Fruit fly (Drosophila melanogaster): Measurements from ENCODE around the gene hop.

hop gene

DNA sequence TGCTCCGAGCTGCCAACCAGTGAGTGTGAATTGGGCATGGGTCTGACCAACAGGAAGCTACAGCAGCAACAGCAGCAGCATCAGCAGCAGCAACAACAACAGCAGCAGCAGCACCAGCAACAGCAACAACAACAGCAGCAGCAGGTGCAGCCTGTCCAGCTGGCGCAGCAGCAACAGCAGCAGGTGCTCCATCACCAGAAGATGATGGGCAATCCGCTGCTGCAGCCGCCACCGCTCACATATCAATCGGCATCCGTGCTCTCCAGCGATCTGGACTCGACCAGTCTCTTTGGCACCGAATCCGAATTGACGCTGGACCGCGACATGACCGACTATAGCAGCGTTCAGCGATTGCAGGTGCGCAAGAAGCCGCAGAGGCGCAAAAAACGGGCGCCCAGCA lies 11.2 kb downstream of the hop start:
- TF ChIP-seq Hr39 (GFP tag; optimal IDR thresholded peaks at IDR 0.05) (no peak), CG8632 (GFP tag; optimal IDR thresholded peaks at IDR 0.05) (no peak), CG3032 (tag; optimal IDR thresholded peaks at IDR 0.05) (no peak), acj6 (GFP tag; optimal IDR thresholded peaks at IDR 0.05) (no peak), Hr4 (GFP tag; optimal IDR thresholded peaks at IDR 0.05) (no peak), Lpt (GFP tag; optimal IDR thresholded peaks at IDR 0.05) (no peak), Ets21C (GFP tag; optimal IDR thresholded peaks at IDR 0.05) (no peak), Smox (GFP tag; optimal IDR thresholded peaks at IDR 0.05) (no peak), ss (GFP tag; optimal IDR thresholded peaks at IDR 0.05) (no peak), CG7368 (GFP tag; optimal IDR thresholded peaks at IDR 0.05) (no peak), CG8319 (GFP tag; optimal IDR thresholded peaks at IDR 0.05) (no peak), CG16779 (tag; optimal IDR thresholded peaks at IDR 0.05) (no peak), pdm3 (GFP tag; optimal IDR thresholded peaks at IDR 0.05) (no peak), Hr38 (GFP tag; optimal IDR thresholded peaks at IDR 0.05) (no peak), CG9139 (GFP tag; optimal IDR thresholded peaks at IDR 0.05) (no peak), Met (GFP tag; optimal IDR thresholded peaks at IDR 0.05) (no peak)

DNA sequence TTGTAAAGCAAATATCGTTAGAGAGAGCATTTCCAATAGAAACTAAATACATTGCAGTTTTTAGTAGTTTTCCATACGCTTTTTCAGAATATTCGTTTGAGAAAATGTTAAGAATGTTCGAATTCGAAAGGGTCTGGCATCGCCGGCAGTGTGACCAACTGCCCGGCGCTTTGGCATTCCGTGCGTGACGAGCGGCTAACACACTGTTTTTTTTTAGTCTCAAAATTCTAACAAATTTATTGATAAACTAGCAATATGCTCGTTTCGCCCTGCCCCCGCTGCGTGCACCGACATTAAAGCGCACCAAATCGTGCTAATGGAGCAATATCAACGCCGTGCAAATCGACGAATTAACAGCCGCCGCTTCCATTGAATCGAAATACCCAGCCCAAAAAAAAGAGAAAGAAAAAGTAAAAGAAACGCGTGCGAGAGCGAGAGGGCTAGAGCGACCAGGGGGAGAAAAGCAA lies 12.2 kb downstream of the hop start, which contains the start of gene dsh:
TSS of gene dsh (plus strand) at position 174 of the 467 bp plus-strand sequence.
- TF ChIP-seq CG6808 (GFP tag; optimal IDR thresholded peaks at IDR 0.05) (peak; percentile 26), ss (GFP tag; optimal IDR thresholded peaks at IDR 0.05) (peak; percentile 31 to 59), CG1621 (tag; optimal IDR thresholded peaks at IDR 0.05) (no peak), CG15336 (GFP tag; IDR thresholded peaks at IDR 0.05) (no peak), Eip78C (GFP tag) (peak; percentile 58), svp (GFP tag) (peak; percentile 72), CG7368 (GFP tag; optimal IDR thresholded peaks at IDR 0.05) (no peak)

DNA sequence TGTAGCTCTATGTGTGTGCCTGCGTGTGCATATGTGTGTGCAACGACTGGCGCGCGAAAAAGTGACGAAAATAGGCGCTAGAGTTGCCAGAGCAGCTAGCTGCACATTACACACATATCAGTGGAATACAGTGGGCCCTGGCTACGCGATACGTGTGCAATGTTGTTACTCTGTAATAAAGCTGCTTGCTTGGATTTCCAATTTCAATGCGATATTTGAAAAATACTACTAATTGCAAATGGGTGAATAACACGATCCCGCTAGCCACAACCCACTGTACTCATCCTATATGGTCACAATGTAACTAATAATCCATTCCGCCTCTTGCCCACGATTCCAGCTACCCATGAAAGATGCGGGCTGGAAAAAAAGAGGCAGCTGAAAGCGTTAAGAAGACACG lies 16.5 kb downstream of the hop start:
- TF ChIP-seq Blimp-1 (GFP tag; optimal IDR thresholded peaks at IDR 0.05) (peak; percentile 70), CG8119 (GFP tag; IDR thresholded peaks at IDR 0.05) (peak; percentile 96), Hr38 (GFP tag; optimal IDR thresholded peaks at IDR 0.05) (peak; percentile 92), cyc (GFP tag; optimal IDR thresholded peaks at IDR 0.05) (peak; percentile 96), OdsH (GFP tag; optimal IDR thresholded peaks at IDR 0.05) (peak; percentile 95), fkh (GFP tag; optimal IDR thresholded peaks at IDR 0.05) (no peak), CG11902 (GFP tag; optimal IDR thresholded peaks at IDR 0.05) (peak; percentile 93), dac (GFP tag; optimal IDR thresholded peaks at IDR 0.05) (peak; percentile 95), CG10631 (GFP tag; optimal IDR thresholded peaks at IDR 0.05) (peak; percentile 94), CG6163 (GFP tag; IDR thresholded peaks at IDR 0.05) (peak; percentile 98), CG9139 (GFP tag; optimal IDR thresholded peaks at IDR 0.05) (peak; percentile 77), CG31627 (GFP tag; optimal IDR thresholded peaks at IDR 0.05) (peak; percentile 94), CG34406 (GFP tag; optimal IDR thresholded peaks at IDR 0.05) (peak; percentile 88), ss (GFP tag; optimal IDR thresholded peaks at IDR 0.05) (peak; percentile 83 to 93), Smox (GFP tag; optimal IDR thresholded peaks at IDR 0.05) (peak; percentile 91), CG3032 (tag; optimal IDR thresholded peaks at IDR 0.05) (peak; percentile 90), achi (GFP tag; optimal IDR thresholded peaks at IDR 0.05) (peak; percentile 93), CG6276 (GFP tag; optimal IDR thresholded peaks at IDR 0.05) (peak; percentile 96), Eip75B (GFP tag; optimal IDR thresholded peaks at IDR 0.05) (peak; percentile 92), CG6854 (GFP tag; optimal IDR thresholded peaks at IDR 0.05) (peak; percentile 80), CG11762 (GFP tag; optimal IDR thresholded peaks at IDR 0.05; ENCODE audit: insufficient read depth) (peak; percentile 93), topi (GFP tag; optimal IDR thresholded peaks at IDR 0.05) (peak; percentile 93), Met (GFP tag; optimal IDR thresholded peaks at IDR 0.05) (peak; percentile 93), CG6808 (GFP tag; optimal IDR thresholded peaks at IDR 0.05) (peak; percentile 90), svp (GFP tag) (peak; percentile 94), dsx (GFP tag; optimal IDR thresholded peaks at IDR 0.05; ENCODE audit: poor library complexity, severe bottlenecking) (peak; percentile 94), spab (GFP tag; optimal IDR thresholded peaks at IDR 0.05) (peak; percentile 90), CG1621 (tag; optimal IDR thresholded peaks at IDR 0.05) (peak; percentile 95), Sox14 (GFP tag; optimal IDR thresholded peaks at IDR 0.05) (peak; percentile 94), fd59A (GFP tag; optimal IDR thresholded peaks at IDR 0.05) (peak; percentile 90), Sox102F (GFP tag; optimal IDR thresholded peaks at IDR 0.05) (peak; percentile 90), CG32006 (GFP tag; optimal IDR thresholded peaks at IDR 0.05) (peak; percentile 96), CG15336 (GFP tag; IDR thresholded peaks at IDR 0.05) (peak; percentile 98), Lpt (GFP tag; optimal IDR thresholded peaks at IDR 0.05) (peak; percentile 95), Ets96B (tag; optimal IDR thresholded peaks at IDR 0.05) (peak; percentile 91), vri (GFP tag; optimal IDR thresholded peaks at IDR 0.05) (peak; percentile 81), CG7368 (GFP tag; optimal IDR thresholded peaks at IDR 0.05) (peak; percentile 95)

All from whole organism, prepupa.